Worm (Caenorhabditis elegans) whole organism, L3 larva: ENCODE measurements around the gene Y69A2AR.28.

Source experiments
- ceh-82 ChIP-seq: fragments of 150-350 bp; optimal IDR thresholded peaks from 2 replicates; lab custom pipeline; 2014; ENCODE audit warnings: missing biosample characterization, missing genetic modification characterization
- fkh-10 ChIP-seq: sonication (generic microtip); optimal IDR thresholded peaks from 2 replicates; lab custom pipeline; 2017; ENCODE audit warnings: missing biosample characterization, missing genetic modification reagents, missing genetic modification characterization

ce11 chrIV:2640950-2641349 lies 28.1 kb upstream of the Y69A2AR.28 start, which contains the start of the genes mdf-2 and nduv-3:
- TF ChIP-seq ceh-82 (tag; lab: Kevin White, UChicago): peak; percentile 1
- TF ChIP-seq fkh-10: no peak
